Fruit fly (Drosophila melanogaster) ovary, adult (tissue): Measurements from ENCODE around the gene CG14811.

ENCODE experiments used
- CG17801 ChIP-seq: fragments of 200-800 bp; optimal IDR thresholded peaks from 2 replicates; lab custom pipeline; 2019; ENCODE audit warnings: missing biosample characterization, mild to moderate bottlenecking, missing genetic modification characterization, moderate library complexity; ENCODE audit not compliant: partially characterized antibody

Gene CG14811

dm6 chrX:1773532-1774346 lies 48.4 kb downstream of the CG14811 start, which contains the start of the genes prage and Adar:
Gene prage (plus strand): TSS chrX:1773719.
Gene Adar (plus strand): TSS chrX:1773725.
- TF ChIP-seq CG17801 (GFP tag; lab: Kevin White, UChicago) = no peak

DNA sequence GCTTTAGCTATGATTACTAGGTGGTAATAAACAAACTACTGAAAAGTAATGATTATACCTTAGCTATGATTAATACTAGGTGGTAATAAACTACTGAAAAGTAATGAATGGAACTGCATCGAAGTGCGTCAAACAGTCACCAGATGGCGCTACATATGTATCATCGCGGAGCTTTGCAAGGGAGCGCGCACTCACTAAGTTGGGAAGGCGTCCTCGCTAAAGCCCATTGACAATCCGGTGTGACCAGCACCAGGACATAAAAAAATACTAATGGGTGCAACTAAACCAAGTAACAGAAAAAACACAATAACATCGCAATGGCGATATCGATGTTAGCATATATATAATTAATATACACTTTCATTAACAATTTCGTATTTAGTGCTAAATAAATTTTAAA lies 49.6 kb downstream of the CG14811 start:
- TF ChIP-seq CG17801 (GFP tag; lab: Kevin White, UChicago) = peak; percentile 3
